Fruit fly (Drosophila melanogaster): Measurements from ENCODE around the gene sim.

sim gene

DNA sequence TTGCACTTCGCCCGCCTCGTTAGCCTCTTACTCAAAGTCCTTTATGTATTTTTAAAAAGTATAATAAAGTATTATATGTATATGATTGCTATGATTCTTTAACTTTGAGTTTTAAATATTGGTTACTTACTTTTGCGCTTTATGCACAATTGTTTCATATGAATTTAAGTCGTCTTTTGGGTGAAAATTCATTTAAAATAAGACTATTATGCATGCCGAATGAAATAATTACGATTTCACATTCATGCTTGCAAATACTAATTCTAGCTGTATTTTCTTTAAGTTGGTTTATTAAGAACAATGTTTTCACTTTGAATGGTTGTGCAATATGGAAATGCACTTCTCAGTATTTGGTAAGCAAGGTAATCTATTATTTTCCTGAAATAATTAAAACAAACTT is 28.4 kb downstream of the sim start, which contains the start of gene CG43063:
CG43063 (plus strand) TSS at position 301 of the 400 bp plus-strand sequence.
- no peak for TF ChIP-seq bcd (GFP tag; optimal IDR thresholded peaks at IDR 0.05)
- TF ChIP-seq Lpt (GFP tag; optimal IDR thresholded peaks at IDR 0.05) = no peak
- TF ChIP-seq CG7987 (GFP tag; optimal IDR thresholded peaks at IDR 0.05) = no peak
- no peak for TF ChIP-seq fru (optimal IDR thresholded peaks at IDR 0.05)
- TF ChIP-seq CG15011 (GFP tag; optimal IDR thresholded peaks at IDR 0.05) = no peak
- no peak for TF ChIP-seq lbe (GFP tag; optimal IDR thresholded peaks at IDR 0.05)
- no peak for TF ChIP-seq slp2 (GFP tag; optimal IDR thresholded peaks at IDR 0.05)
- TF ChIP-seq corto (GFP tag; optimal IDR thresholded peaks at IDR 0.05) = no peak
- no peak for TF ChIP-seq nerfin-2 (GFP tag; IDR thresholded peaks at IDR 0.05; ENCODE audit: partially characterized antibody)
- no peak for TF ChIP-seq luna (GFP tag; optimal IDR thresholded peaks at IDR 0.05)
- TF ChIP-seq CG13424 (tag; optimal IDR thresholded peaks at IDR 0.05) = no peak
- no peak for TF ChIP-seq cas (GFP tag; IDR thresholded peaks at IDR 0.05)
- TF ChIP-seq CG11504 (tag; optimal IDR thresholded peaks at IDR 0.05) = no peak
- no peak for TF ChIP-seq tin (GFP tag; optimal IDR thresholded peaks at IDR 0.05)
- no peak for TF ChIP-seq h (optimal IDR thresholded peaks at IDR 0.05)
- TF ChIP-seq CG6272 (GFP tag; IDR thresholded peaks at IDR 0.05) = no peak
- no peak for TF ChIP-seq CG12659 (GFP tag; optimal IDR thresholded peaks at IDR 0.05)

DNA sequence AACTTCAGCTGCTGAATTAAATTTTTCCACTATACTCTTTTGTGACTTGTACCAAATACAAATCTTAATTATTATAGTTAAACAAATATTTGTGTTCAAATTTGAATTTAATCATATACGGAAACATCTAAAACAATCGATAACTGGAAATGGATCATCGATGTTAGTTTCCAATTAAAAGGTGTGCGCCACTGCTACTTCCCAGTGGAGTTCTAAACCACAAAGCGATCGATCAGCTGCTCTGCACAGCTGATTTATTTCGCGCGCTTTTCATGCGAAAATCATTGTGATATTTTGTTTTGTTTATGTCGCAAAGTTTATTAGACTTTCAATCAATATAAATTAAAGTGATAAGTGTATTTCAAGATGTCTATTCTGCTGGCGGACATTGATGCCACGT is 30.8 kb downstream of the sim start, which contains the start of gene timeout:
timeout (plus strand) TSS at position 257 of the 400 bp plus-strand sequence.
- TF ChIP-seq CG31388 (GFP tag; optimal IDR thresholded peaks at IDR 0.05) (no peak), grau (tag; optimal IDR thresholded peaks at IDR 0.05) (peak; percentile 3), rib (GFP tag; IDR thresholded peaks at IDR 0.05) (0 out of 2 replicates have a peak, but pooled peaks have one; percentile 31), aop (GFP tag; IDR thresholded peaks at IDR 0.05) (no peak), D19A (tag; optimal IDR thresholded peaks at IDR 0.05) (no peak), pita (GFP tag; optimal IDR thresholded peaks at IDR 0.05) (peak; percentile 72), CG17385 (GFP tag; optimal IDR thresholded peaks at IDR 0.05) (no peak), vvl (GFP tag; IDR thresholded peaks at IDR 0.05) (peak; percentile 88), Lhr (GFP tag; optimal IDR thresholded peaks at IDR 0.05) (peak; percentile 28), Rfx (GFP tag; IDR thresholded peaks at IDR 0.05) (no peak), crp (GFP tag; optimal IDR thresholded peaks at IDR 0.05) (peak; percentile 99 to 100), hkb (optimal IDR thresholded peaks at IDR 0.05) (no peak), hkb (GFP tag; IDR thresholded peaks at IDR 0.05) (no peak), HLHmδ (GFP tag; optimal IDR thresholded peaks at IDR 0.05) (no peak), MBD-R2 (GFP tag; IDR thresholded peaks at IDR 0.05) (peak; percentile 87), fd102C (GFP tag; optimal IDR thresholded peaks at IDR 0.05) (peak; percentile 26), CG11085 (GFP tag; IDR thresholded peaks at IDR 0.05) (no peak), unc-4 (GFP tag; IDR thresholded peaks at IDR 0.05; ENCODE audit: partially characterized antibody) (peak; percentile 73), Abd-B (GFP tag; optimal IDR thresholded peaks at IDR 0.05) (peak; percentile 4), bbx (GFP tag; IDR thresholded peaks at IDR 0.05; ENCODE audit: partially characterized antibody) (peak; percentile 70), hb (GFP tag; IDR thresholded peaks at IDR 0.05; ENCODE audit: partially characterized antibody) (peak; percentile 20; the same call in 1 of the 3 replicates), chinmo (GFP tag; IDR thresholded peaks at IDR 0.05; ENCODE audit: partially characterized antibody) (0 out of 4 replicates have a peak, but pooled peaks have one; percentile 26), CG14860 (GFP tag; IDR thresholded peaks at IDR 0.05; ENCODE audit: partially characterized antibody) (peak; percentile 58; the same call in 2 of the 3 replicates), CG11504 (tag; optimal IDR thresholded peaks at IDR 0.05) (peak; percentile 35), BEAF-32 (GFP tag; optimal IDR thresholded peaks at IDR 0.05) (peak; percentile 75), CG8290 (GFP tag; optimal IDR thresholded peaks at IDR 0.05) (no peak), CG8290 (tag; optimal IDR thresholded peaks at IDR 0.05) (peak in 1 of 2 experiments; percentile 21), CG3995 (GFP tag; optimal IDR thresholded peaks at IDR 0.05) (peak; percentile 27), sens-2 (GFP tag; IDR thresholded peaks at IDR 0.05) (no peak), CG15011 (GFP tag; optimal IDR thresholded peaks at IDR 0.05) (no peak), ind (GFP tag; optimal IDR thresholded peaks at IDR 0.05) (no peak), pfk (GFP tag; optimal IDR thresholded peaks at IDR 0.05) (no peak), HmgZ (tag; optimal IDR thresholded peaks at IDR 0.05) (peak; percentile 2), E2f1 (GFP tag; IDR thresholded peaks at IDR 0.05) (peak; percentile 70; the same call in 1 of the 2 replicates), nmo (GFP tag; optimal IDR thresholded peaks at IDR 0.05) (peak; percentile 50)

Measured in whole organism, embryonic.